Worm (Caenorhabditis elegans) whole organism, L4/young adult: ENCODE results near the gene clec-184.

Experiments used
- W03F9.2 ChIP-seq: fragments of 150-350 bp; optimal IDR thresholded peaks from 2 replicates; lab custom pipeline; 2014; ENCODE audit warnings: missing biosample characterization, missing genetic modification characterization
- dao-5 ChIP-seq: sonication (generic microtip); optimal IDR thresholded peaks from 2 replicates; lab custom pipeline; 2016; ENCODE audit warnings: missing genotype, missing genetic modification characterization, moderate library complexity, missing compliant biosample characterization
- him-1 ChIP-seq: sonication (generic microtip); optimal IDR thresholded peaks from 2 replicates; lab custom pipeline; 2016; ENCODE audit warnings: missing genotype, missing genetic modification reagents, missing genetic modification characterization, missing compliant biosample characterization

DNA sequence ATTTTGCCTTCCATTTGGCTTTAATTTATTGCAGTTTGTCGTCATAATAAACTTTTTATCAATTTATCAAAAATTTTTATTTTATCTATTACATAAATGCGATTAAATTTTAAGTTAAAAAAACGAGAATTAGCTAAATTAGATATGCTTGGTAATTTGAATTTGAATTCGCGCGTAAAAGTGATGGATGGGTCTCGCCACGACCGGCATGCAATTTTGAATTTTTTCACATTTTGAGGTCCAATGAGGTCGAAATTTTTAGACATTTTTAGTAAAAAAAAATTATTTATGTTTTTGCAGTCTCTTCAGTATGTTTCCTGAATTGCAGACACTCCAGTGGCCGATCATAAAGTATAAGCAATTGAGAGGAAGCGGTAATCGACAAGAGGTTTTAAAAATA lies 23.8 kb upstream of the clec-184 start, which contains the start of gene dsb-1:
- TF ChIP-seq him-1 (tag; lab: Kevin White, UChicago) (no peak), W03F9.2 (no peak), dao-5 (tag; lab: Kevin White, UChicago) (no peak)
